Fruit fly (Drosophila melanogaster) whole organism, embryonic: ENCODE results near the gene Ripalpha.

ENCODE experiments used
- Atf3 ChIP-seq: fragments of 200-800 bp; sonication (Bioruptor generic); optimal IDR thresholded peaks from 3 replicates; lab custom pipeline; 2016; ENCODE audit warnings: missing biosample characterization, missing genetic modification characterization
- CG1024 ChIP-seq: fragments of 200-800 bp; sonication (Bioruptor generic); IDR thresholded peaks from 2 replicates; pipeline ENCODE4 v1.3.6; 2022; ENCODE audit warnings: missing biosample characterization, missing genetic modification characterization
- CG10979 ChIP-seq: fragments of 200-800 bp; sonication (Bioruptor generic); optimal IDR thresholded peaks from 2 replicates; lab custom pipeline; 2018; ENCODE audit warnings: missing biosample characterization, mild to moderate bottlenecking, missing genetic modification characterization, moderate library complexity
- CG13123 ChIP-seq: fragments of 200-800 bp; sonication (Bioruptor generic); optimal IDR thresholded peaks from 2 replicates; lab custom pipeline; 2016; ENCODE audit warnings: missing biosample characterization, missing genetic modification characterization
- CG13775 ChIP-seq: fragments of 200-800 bp; sonication (Bioruptor generic); optimal IDR thresholded peaks from 3 replicates; lab custom pipeline; 2017; ENCODE audit warnings: missing biosample characterization, mild to moderate bottlenecking, missing genetic modification characterization
- CG14710 ChIP-seq: fragments of 200-800 bp; sonication (Bioruptor generic); optimal IDR thresholded peaks from 3 replicates; lab custom pipeline; 2019; ENCODE audit warnings: missing biosample characterization, mild to moderate bottlenecking, missing genetic modification characterization, moderate library complexity
- CG17186 ChIP-seq: fragments of 200-800 bp; sonication (Bioruptor generic); optimal IDR thresholded peaks from 3 replicates; lab custom pipeline; 2017; ENCODE audit warnings: missing biosample characterization, missing genetic modification reagents, missing genetic modification characterization
- CG1792 ChIP-seq: fragments of 200-800 bp; sonication (Bioruptor generic); optimal IDR thresholded peaks from 2 replicates; lab custom pipeline; 2016; ENCODE audit warnings: missing biosample characterization, missing genetic modification characterization
- CG18599 ChIP-seq: fragments of 200-800 bp; sonication (Bioruptor generic); optimal IDR thresholded peaks from 3 replicates; lab custom pipeline; 2017; ENCODE audit warnings: missing biosample characterization, missing genetic modification characterization, mild to moderate bottlenecking, moderate library complexity, missing genetic modification reagents
- CG2199 ChIP-seq: fragments of 200-800 bp; sonication (Bioruptor generic); IDR thresholded peaks from 3 replicates; pipeline ENCODE4 v1.3.6; 2022; ENCODE audit warnings: missing biosample characterization, missing genetic modification characterization
- CG2678 ChIP-seq: fragments of 200-800 bp; sonication (Bioruptor generic); optimal IDR thresholded peaks from 3 replicates; lab custom pipeline; 2019; ENCODE audit warnings: missing biosample characterization, mild to moderate bottlenecking, missing genetic modification characterization, moderate library complexity
- CG3847 ChIP-seq: fragments of 200-800 bp; sonication (Bioruptor generic); IDR thresholded peaks from 2 replicates; pipeline ENCODE4 v1.3.6; 2022; ENCODE audit warnings: missing biosample characterization, missing genetic modification characterization
- CG4820 ChIP-seq: fragments of 200-800 bp; sonication (Bioruptor generic); optimal IDR thresholded peaks from 3 replicates; lab custom pipeline; 2016; ENCODE audit warnings: missing biosample characterization, missing genetic modification characterization
- CG7271 ChIP-seq: fragments of 200-800 bp; sonication (Bioruptor generic); optimal IDR thresholded peaks from 2 replicates; lab custom pipeline; 2018; ENCODE audit warnings: missing biosample characterization, mild to moderate bottlenecking, missing genetic modification characterization, moderate library complexity
- CG7745 ChIP-seq: fragments of 200-800 bp; sonication (Bioruptor generic); optimal IDR thresholded peaks from 2 replicates; lab custom pipeline; 2018; ENCODE audit warnings: missing biosample characterization, mild to moderate bottlenecking, missing genetic modification characterization, moderate library complexity
- CG9609 ChIP-seq: fragments of 200-800 bp; sonication (Bioruptor generic); optimal IDR thresholded peaks from 3 replicates; lab custom pipeline; 2016; ENCODE audit warnings: missing biosample characterization, missing genetic modification characterization
- CG9932 ChIP-seq: fragments of 200-800 bp; sonication (Bioruptor generic); IDR thresholded peaks from 2 replicates; pipeline ENCODE4 v1.3.6; 2022; ENCODE audit warnings: missing biosample characterization, missing genetic modification characterization
- CTCF ChIP-seq: fragments of 200-800 bp; sonication (Bioruptor generic); optimal IDR thresholded peaks from 2 replicates; lab custom pipeline; 2017; ENCODE audit warnings: missing biosample characterization, mild to moderate bottlenecking, missing genetic modification characterization, moderate library complexity
- Dbx ChIP-seq: fragments of 200-800 bp; sonication (Bioruptor generic); IDR thresholded peaks from 3 replicates; pipeline ENCODE4 v1.3.6; 2022; ENCODE audit warnings: missing biosample characterization, missing genetic modification characterization
- Drgx ChIP-seq: fragments of 200-800 bp; sonication (Bioruptor generic); IDR thresholded peaks from 2 replicates; pipeline ENCODE4 v1.3.6; 2022; ENCODE audit warnings: missing biosample characterization, missing genetic modification characterization
- Eip74EF ChIP-seq, 2 experiments: fragments of 200-800 bp in 1 of 2; fragments of >200 bp in 1 of 2; sonication (Bioruptor generic) in 1 of 2; optimal IDR thresholded peaks; 2 replicates each; lab custom pipeline; 2017 to 2019; ENCODE audit warnings: missing biosample characterization in 2 of 2, missing genetic modification characterization in 2 of 2, mild to moderate bottlenecking in 1 of 2, moderate library complexity in 1 of 2
- Gug ChIP-seq: fragments of 200-800 bp; sonication (Bioruptor generic); IDR thresholded peaks from 4 replicates; pipeline ENCODE4 v1.3.6; 2022; ENCODE audit warnings: missing biosample characterization, missing genetic modification characterization
- H2.0 ChIP-seq: fragments of 200-800 bp; sonication (Bioruptor generic); IDR thresholded peaks from 2 replicates; pipeline ENCODE4 v1.3.6; 2022; ENCODE audit warnings: missing biosample characterization, missing genetic modification characterization
- Lim3 ChIP-seq: fragments of 200-800 bp; sonication (Bioruptor generic); IDR thresholded peaks from 2 replicates; pipeline ENCODE4 v1.3.6; 2022; ENCODE audit warnings: missing biosample characterization, missing genetic modification characterization
- Med ChIP-seq: fragments of 200-800 bp; sonication (Bioruptor generic); peaks from one replicate; lab custom pipeline; 2016; ENCODE audit warnings: missing biosample characterization, missing genetic modification characterization, mild to moderate bottlenecking, inconsistent platforms, moderate library complexity
- Neu2 ChIP-seq: fragments of 200-800 bp; sonication (Bioruptor generic); optimal IDR thresholded peaks from 3 replicates; lab custom pipeline; 2016; ENCODE audit warnings: missing biosample characterization, missing genetic modification characterization, borderline replicate concordance
- Nf-YC ChIP-seq: fragments of 200-800 bp; optimal IDR thresholded peaks from 3 replicates; lab custom pipeline; 2019; ENCODE audit warnings: missing biosample characterization, mild to moderate bottlenecking, missing genetic modification characterization, moderate library complexity
- Ptx1 ChIP-seq: fragments of 200-800 bp; sonication (Bioruptor generic); IDR thresholded peaks from 2 replicates; pipeline ENCODE4 v1.3.6; 2022; ENCODE audit warnings: missing biosample characterization, missing genetic modification characterization
- Sry-β ChIP-seq: fragments of 200-800 bp; sonication (Bioruptor generic); optimal IDR thresholded peaks from 2 replicates; lab custom pipeline; 2018; ENCODE audit warnings: missing biosample characterization, mild to moderate bottlenecking, missing genetic modification characterization, moderate library complexity
- Stat92E ChIP-seq, 3 experiments: fragments of >200 bp in 2 of 3; fragments of 200-800 bp in 1 of 3; sonication (Bioruptor generic) in 1 of 3; optimal IDR thresholded peaks; 2 replicates each; lab custom pipeline; 2017 to 2019; ENCODE audit warnings: missing biosample characterization in 3 of 3, missing genetic modification characterization in 3 of 3, mild to moderate bottlenecking in 1 of 3, moderate library complexity in 1 of 3
- Xbp1 ChIP-seq: fragments of 200-800 bp; sonication (Bioruptor generic); optimal IDR thresholded peaks from 3 replicates; lab custom pipeline; 2016; ENCODE audit warnings: missing biosample characterization, mild to moderate bottlenecking, missing genetic modification characterization
- al ChIP-seq: fragments of 200-800 bp; sonication (Bioruptor generic); IDR thresholded peaks from 2 replicates; pipeline ENCODE4 v1.3.6; 2022; ENCODE audit warnings: missing biosample characterization, missing genetic modification characterization
- cad ChIP-seq: fragments of >200 bp; optimal IDR thresholded peaks from 2 replicates; lab custom pipeline; 2017; ENCODE audit warnings: missing biosample characterization, missing genetic modification characterization
- ci ChIP-seq: fragments of 200-800 bp; sonication (Bioruptor generic); IDR thresholded peaks from 3 replicates; pipeline ENCODE4 v1.3.6; 2022; ENCODE audit warnings: missing biosample characterization, missing genetic modification characterization
- corto ChIP-seq: fragments of 200-800 bp; sonication (Bioruptor generic); optimal IDR thresholded peaks from 2 replicates; lab custom pipeline; 2016; ENCODE audit warnings: missing biosample characterization, mild to moderate bottlenecking, missing genetic modification characterization, moderate library complexity
- dm ChIP-seq: fragments of 200-800 bp; sonication (Bioruptor generic); optimal IDR thresholded peaks from 3 replicates; lab custom pipeline; 2016; ENCODE audit warnings: missing biosample characterization, missing genetic modification characterization
- emc ChIP-seq: fragments of 200-800 bp; sonication (Bioruptor generic); optimal IDR thresholded peaks from 2 replicates; lab custom pipeline; 2016; ENCODE audit warnings: missing biosample characterization, missing genetic modification characterization
- hb ChIP-seq: fragments of 200-800 bp; sonication (Bioruptor generic); IDR thresholded peaks from 3 replicates; pipeline ENCODE4 v1.3.6; 2022; ENCODE audit warnings: missing biosample characterization, missing genetic modification characterization; ENCODE audit not compliant: partially characterized antibody
- ind ChIP-seq: fragments of 200-800 bp; sonication (Bioruptor generic); optimal IDR thresholded peaks from 3 replicates; lab custom pipeline; 2016; ENCODE audit warnings: missing biosample characterization, missing genetic modification characterization
- lbe ChIP-seq: fragments of 200-800 bp; sonication (Bioruptor generic); optimal IDR thresholded peaks from 2 replicates; lab custom pipeline; 2016; ENCODE audit warnings: missing biosample characterization, mild to moderate bottlenecking, missing genetic modification characterization
- otp ChIP-seq: fragments of 200-800 bp; sonication (Bioruptor generic); IDR thresholded peaks from 3 replicates; pipeline ENCODE4, ENCODE4 v1.3.6; 2022; ENCODE audit warnings: missing biosample characterization, missing genetic modification characterization
- pho ChIP-seq: fragments of 200-800 bp; sonication (Bioruptor generic); optimal IDR thresholded peaks from 2 replicates; lab custom pipeline; 2016; ENCODE audit warnings: missing biosample characterization, missing genetic modification characterization
- ranshi ChIP-seq: fragments of 200-800 bp; sonication (Bioruptor generic); IDR thresholded peaks from 2 replicates; pipeline ENCODE4 v1.3.6; 2022; ENCODE audit warnings: missing biosample characterization, missing genetic modification characterization
- sc ChIP-seq, 3 experiments: fragments of >200 bp in 2 of 3; fragments of 200-800 bp in 1 of 3; sonication (Bioruptor generic) in 1 of 3; optimal IDR thresholded peaks; 2 replicates in 2 of 3; 3 replicates in 1 of 3; lab custom pipeline; 2017; ENCODE audit warnings: mild to moderate bottlenecking in 1 of 3, missing biosample characterization in 1 of 3, missing genetic modification characterization in 1 of 3, missing genetic modification reagents in 1 of 3
- sqz ChIP-seq: fragments of 200-800 bp; sonication (Bioruptor generic); optimal IDR thresholded peaks from 3 replicates; lab custom pipeline; 2018; ENCODE audit warnings: missing biosample characterization, mild to moderate bottlenecking, missing genetic modification characterization
- tll ChIP-seq, 2 experiments: fragments of 200-800 bp in 1 of 2; fragments of >200 bp in 1 of 2; sonication (Bioruptor generic) in 1 of 2; optimal IDR thresholded peaks; 2 replicates each; lab custom pipeline; 2017 to 2019; ENCODE audit warnings: missing biosample characterization in 2 of 2, missing genetic modification characterization in 2 of 2, mild to moderate bottlenecking in 1 of 2, moderate library complexity in 1 of 2
- toy ChIP-seq: fragments of 200-800 bp; sonication (Bioruptor generic); IDR thresholded peaks from 2 replicates; pipeline ENCODE4 v1.3.6; 2022; ENCODE audit warnings: missing biosample characterization, missing genetic modification characterization
- trem ChIP-seq: fragments of 200-800 bp; optimal IDR thresholded peaks from 3 replicates; lab custom pipeline; 2019; ENCODE audit warnings: missing biosample characterization, mild to moderate bottlenecking, missing genetic modification characterization, moderate library complexity
- trh ChIP-seq: fragments of 200-800 bp; sonication (Bioruptor generic); optimal IDR thresholded peaks from 2 replicates; lab custom pipeline; 2016; ENCODE audit warnings: missing biosample characterization, missing genetic modification characterization
- zf30C ChIP-seq: fragments of 200-800 bp; sonication (Bioruptor generic); optimal IDR thresholded peaks from 3 replicates; lab custom pipeline; 2018; ENCODE audit warnings: missing biosample characterization, mild to moderate bottlenecking, missing genetic modification characterization

Ripalpha gene

dm6 chr2L:10226724-10227407 is 26.1 kb upstream of the Ripalpha start, which contains the start of gene CG5708 (continued):
- TF ChIP-seq CG9609 (GFP tag; lab: Kevin White, UChicago) (no peak), CG17186 (GFP tag; lab: Kevin White, UChicago) (no peak), ranshi (GFP tag; lab: Robert Waterston, UW) (no peak), Neu2 (GFP tag; lab: Kevin White, UChicago) (no peak), trh (GFP tag; lab: Kevin White, UChicago) (no peak), Drgx (GFP tag; lab: Robert Waterston, UW) (no peak), H2.0 (GFP tag; lab: Robert Waterston, UW) (no peak), trem (no peak), CG18599 (GFP tag; lab: Kevin White, UChicago) (no peak), otp (GFP tag; lab: Robert Waterston, UW) (no peak), Nf-YC (tag; lab: Kevin White, UChicago) (peak; percentile 47), toy (no peak), CG13775 (peak; percentile 17), CG1792 (GFP tag; lab: Kevin White, UChicago) (no peak), al (GFP tag; lab: Robert Waterston, UW) (no peak), cad (GFP tag; lab: Kevin White, UChicago) (no peak), CG14710 (peak; percentile 33), ci (GFP tag; lab: Robert Waterston, UW) (no peak; the same call in 2 of the 3 replicates), CG7271 (tag; lab: Kevin White, UChicago) (no peak), Xbp1 (GFP tag; lab: Kevin White, UChicago) (peak; percentile 48), CG13123 (GFP tag; lab: Kevin White, UChicago) (no peak), Lim3 (no peak), hb (GFP tag; lab: Robert Waterston, UW) (no peak), sqz (no peak), zf30C (GFP tag; lab: Kevin White, UChicago) (no peak), Gug (GFP tag; lab: Robert Waterston, UW) (no peak), Stat92E (GFP tag; optimal IDR thresholded peaks at IDR 0.05; lab: Kevin White, UChicago) (peak in 1 of 3 experiments; percentile 17), pho (GFP tag; lab: Kevin White, UChicago) (no peak), emc (no peak), ind (no peak), Ptx1 (GFP tag; lab: Robert Waterston, UW) (no peak), CG10979 (tag; lab: Kevin White, UChicago) (no peak), corto (no peak), Atf3 (GFP tag; lab: Kevin White, UChicago) (no peak), Sry-β (peak; percentile 92), dm (GFP tag; lab: Kevin White, UChicago) (no peak), Eip74EF (GFP tag; optimal IDR thresholded peaks at IDR 0.05; lab: Kevin White, UChicago) (no peak), Dbx (GFP tag; lab: Robert Waterston, UW) (no peak), CG7745 (no peak), Med (peak; percentile 76), CG2199 (no peak), CG9932 (GFP tag; lab: Robert Waterston, UW) (no peak), tll (GFP tag; optimal IDR thresholded peaks at IDR 0.05; lab: Kevin White, UChicago) (no peak), CG4820 (GFP tag; lab: Kevin White, UChicago) (no peak), CG2678 (no peak), CG1024 (GFP tag; lab: Robert Waterston, UW) (peak; percentile 96), CTCF (GFP tag; lab: Kevin White, UChicago) (no peak), sc (optimal IDR thresholded peaks at IDR 0.05; lab: Kevin White, UChicago) (no peak), sc (GFP tag; optimal IDR thresholded peaks at IDR 0.05; lab: Kevin White, UChicago) (no peak), lbe (GFP tag; lab: Kevin White, UChicago) (no peak), CG3847 (GFP tag; lab: Robert Waterston, UW) (no peak)
